Worm (Caenorhabditis elegans): Measurements from ENCODE around the gene F31B9.2.

The F31B9.2 gene

ce11 chrX:15887989-15888388, 29.2 kb upstream of the F31B9.2 start:
- TF ChIP-seq drap-1 (GFP tag; optimal IDR thresholded peaks at IDR 0.05), result no peak
- no peak for TF ChIP-seq tbx-8 (GFP tag; optimal IDR thresholded peaks at IDR 0.05)
- TF ChIP-seq unc-120 (tag; optimal IDR thresholded peaks at IDR 0.05; ENCODE audit: poor library complexity, severe bottlenecking), result no peak
- TF ChIP-seq sptf-1 (tag; optimal IDR thresholded peaks at IDR 0.05), result no peak
- no peak for TF ChIP-seq zip-8 (tag; optimal IDR thresholded peaks at IDR 0.05)
- TF ChIP-seq lin-32 (GFP tag; optimal IDR thresholded peaks at IDR 0.05), result no peak
- TF ChIP-seq elt-1 (tag; optimal IDR thresholded peaks at IDR 0.05; ENCODE audit: borderline replicate concordance, insufficient read depth), result no peak
- TF ChIP-seq mls-2 (tag; optimal IDR thresholded peaks at IDR 0.05), result no peak
- no peak for TF ChIP-seq pha-4 (tag; optimal IDR thresholded peaks at IDR 0.05)
- no peak for TF ChIP-seq blmp-1 (tag; optimal IDR thresholded peaks at IDR 0.05)
- no peak for TF ChIP-seq unc-62 (GFP tag; optimal IDR thresholded peaks at IDR 0.05)
- no peak for TF ChIP-seq nhr-28 (tag; optimal IDR thresholded peaks at IDR 0.05)
- TF ChIP-seq mab-5 (tag; optimal IDR thresholded peaks at IDR 0.05), result no peak
- TF ChIP-seq flh-1 (GFP tag; optimal IDR thresholded peaks at IDR 0.05), result no peak
- no peak for TF ChIP-seq M03D4.4 (tag; optimal IDR thresholded peaks at IDR 0.05)
- no peak for TF ChIP-seq ces-1 (GFP tag; optimal IDR thresholded peaks at IDR 0.05)
- TF ChIP-seq nhr-76 (tag; optimal IDR thresholded peaks at IDR 0.05), result no peak

ce11 chrX:15892525-15892924, 24.6 kb upstream of the F31B9.2 start:
- TF ChIP-seq nhr-76 (tag; optimal IDR thresholded peaks at IDR 0.05) (no peak), elt-1 (tag; optimal IDR thresholded peaks at IDR 0.05; ENCODE audit: borderline replicate concordance, insufficient read depth) (no peak), ham-2 (GFP tag; optimal IDR thresholded peaks at IDR 0.05) (no peak), nhr-2 (tag; optimal IDR thresholded peaks at IDR 0.05) (no peak), ceh-43 (GFP tag; optimal IDR thresholded peaks at IDR 0.05) (no peak), unc-39 (tag; optimal IDR thresholded peaks at IDR 0.05) (no peak), sptf-1 (tag; optimal IDR thresholded peaks at IDR 0.05) (no peak), drap-1 (GFP tag; optimal IDR thresholded peaks at IDR 0.05) (no peak), nhr-12 (tag; optimal IDR thresholded peaks at IDR 0.05) (no peak), ces-1 (GFP tag; optimal IDR thresholded peaks at IDR 0.05) (no peak)

- TF ChIP-seq ham-2 (GFP tag; optimal IDR thresholded peaks at IDR 0.05), result no peak
- TF ChIP-seq tbx-8 (GFP tag; optimal IDR thresholded peaks at IDR 0.05), result no peak
- no peak for TF ChIP-seq nhr-28 (tag; optimal IDR thresholded peaks at IDR 0.05)
- no peak for TF ChIP-seq pha-4 (tag; optimal IDR thresholded peaks at IDR 0.05)
- no peak for TF ChIP-seq lin-13 (tag; optimal IDR thresholded peaks at IDR 0.05)
- no peak for TF ChIP-seq bed-3 (GFP tag; optimal IDR thresholded peaks at IDR 0.05)
- no peak for TF ChIP-seq hlh-1 (tag; optimal IDR thresholded peaks at IDR 0.05)
- TF ChIP-seq ceh-43 (GFP tag; optimal IDR thresholded peaks at IDR 0.05), result no peak
- no peak for TF ChIP-seq ztf-11 (tag; optimal IDR thresholded peaks at IDR 0.05)
- no peak for TF ChIP-seq ceh-39 (tag; optimal IDR thresholded peaks at IDR 0.05)
- no peak for TF ChIP-seq mep-1 (tag; optimal IDR thresholded peaks at IDR 0.05)
- no peak for TF ChIP-seq elt-1 (tag; optimal IDR thresholded peaks at IDR 0.05; ENCODE audit: borderline replicate concordance, insufficient read depth)
- no peak for TF ChIP-seq nhr-76 (tag; optimal IDR thresholded peaks at IDR 0.05)
- no peak for TF ChIP-seq drap-1 (GFP tag; optimal IDR thresholded peaks at IDR 0.05)
- TF ChIP-seq blmp-1 (tag; optimal IDR thresholded peaks at IDR 0.05), result no peak
- no peak for TF ChIP-seq lin-32 (GFP tag; optimal IDR thresholded peaks at IDR 0.05)
- TF ChIP-seq cnd-1 (tag; optimal IDR thresholded peaks at IDR 0.05), result no peak
- TF ChIP-seq unc-39 (tag; optimal IDR thresholded peaks at IDR 0.05), result no peak
- no peak for TF ChIP-seq zip-8 (tag; optimal IDR thresholded peaks at IDR 0.05)
- no peak for TF ChIP-seq mls-2 (tag; optimal IDR thresholded peaks at IDR 0.05)
Measured at ce11 chrX:15901214-15901613, 16.0 kb upstream of the F31B9.2 start.

ce11 chrX:15902835-15903234, 14.3 kb upstream of the F31B9.2 start:
- no peak for TF ChIP-seq lin-13 (tag; optimal IDR thresholded peaks at IDR 0.05)
- TF ChIP-seq nhr-28 (tag; optimal IDR thresholded peaks at IDR 0.05), result no peak
- TF ChIP-seq ztf-11 (tag; optimal IDR thresholded peaks at IDR 0.05), result no peak
- no peak for TF ChIP-seq ham-2 (GFP tag; optimal IDR thresholded peaks at IDR 0.05)
- no peak for TF ChIP-seq unc-120 (tag; optimal IDR thresholded peaks at IDR 0.05; ENCODE audit: poor library complexity, severe bottlenecking)
- TF ChIP-seq zip-8 (tag; optimal IDR thresholded peaks at IDR 0.05), result no peak
- TF ChIP-seq cnd-1 (tag; optimal IDR thresholded peaks at IDR 0.05), result no peak

- TF ChIP-seq ceh-43 (GFP tag; optimal IDR thresholded peaks at IDR 0.05) (no peak), flh-1 (GFP tag; optimal IDR thresholded peaks at IDR 0.05) (no peak), ztf-11 (tag; optimal IDR thresholded peaks at IDR 0.05) (no peak), ces-1 (GFP tag; optimal IDR thresholded peaks at IDR 0.05) (no peak), nhr-28 (tag; optimal IDR thresholded peaks at IDR 0.05) (no peak), zip-8 (tag; optimal IDR thresholded peaks at IDR 0.05) (no peak), mls-2 (tag; optimal IDR thresholded peaks at IDR 0.05) (no peak), lin-13 (tag; optimal IDR thresholded peaks at IDR 0.05) (no peak), unc-120 (tag; optimal IDR thresholded peaks at IDR 0.05; ENCODE audit: poor library complexity, severe bottlenecking) (no peak), M03D4.4 (tag; optimal IDR thresholded peaks at IDR 0.05) (no peak), ceh-39 (tag; optimal IDR thresholded peaks at IDR 0.05) (no peak), bed-3 (GFP tag; optimal IDR thresholded peaks at IDR 0.05) (no peak), tbx-8 (GFP tag; optimal IDR thresholded peaks at IDR 0.05) (no peak), hlh-1 (tag; optimal IDR thresholded peaks at IDR 0.05) (no peak), unc-62 (GFP tag; optimal IDR thresholded peaks at IDR 0.05) (no peak), nhr-237 (tag; optimal IDR thresholded peaks at IDR 0.05) (no peak), mep-1 (tag; optimal IDR thresholded peaks at IDR 0.05) (no peak), sem-2 (GFP tag; optimal IDR thresholded peaks at IDR 0.05) (no peak)
Measured at ce11 chrX:15910328-15910727, 6.8 kb upstream of the F31B9.2 start, which contains the start of gene npr-33. Gene npr-33 (plus strand): TSS chrX:15910628.
